Fruit fly (Drosophila melanogaster): Measurements from ENCODE around the gene CG31975.

CG31975 gene

dm6 chr2L:114429-114828, 26.4 kb downstream of the CG31975 start, which contains the start of gene ND-15 (continued):
- TF ChIP-seq HLH4C (GFP tag; IDR thresholded peaks at IDR 0.05; ENCODE audit: partially characterized antibody) (peak; percentile 77), CG2116 (GFP tag; optimal IDR thresholded peaks at IDR 0.05) (peak; percentile 93), Nf-YC (tag; optimal IDR thresholded peaks at IDR 0.05) (no peak), sna (GFP tag; IDR thresholded peaks at IDR 0.05; ENCODE audit: partially characterized antibody) (peak; percentile 67; the same call in 1 of the 2 replicates), ase (GFP tag; IDR thresholded peaks at IDR 0.05) (no peak), ac (GFP tag; optimal IDR thresholded peaks at IDR 0.05) (no peak), Adf1 (GFP tag; IDR thresholded peaks at IDR 0.05) (no peak), lilli (GFP tag; optimal IDR thresholded peaks at IDR 0.05) (no peak), ttk (GFP tag; IDR thresholded peaks at IDR 0.05) (no peak), Usf (GFP tag; optimal IDR thresholded peaks at IDR 0.05) (no peak), ap (GFP tag; IDR thresholded peaks at IDR 0.05) (no peak), CG15479 (GFP tag; optimal IDR thresholded peaks at IDR 0.05) (peak; percentile 50), Elba2 (GFP tag; optimal IDR thresholded peaks at IDR 0.05) (no peak), tup (GFP tag; optimal IDR thresholded peaks at IDR 0.05) (no peak), Dip3 (GFP tag; optimal IDR thresholded peaks at IDR 0.05) (no peak), hbn (GFP tag; IDR thresholded peaks at IDR 0.05; ENCODE audit: partially characterized antibody) (peak; percentile 58), gsb-n (tag; optimal IDR thresholded peaks at IDR 0.05) (no peak), CrebB (tag; optimal IDR thresholded peaks at IDR 0.05) (no peak), unc-4 (GFP tag; IDR thresholded peaks at IDR 0.05; ENCODE audit: partially characterized antibody) (peak; percentile 80), jumu (GFP tag; optimal IDR thresholded peaks at IDR 0.05) (no peak), CG8281 (tag; optimal IDR thresholded peaks at IDR 0.05) (no peak), CG2199 (GFP tag; IDR thresholded peaks at IDR 0.05) (no peak), mld (GFP tag; IDR thresholded peaks at IDR 0.05; ENCODE audit: partially characterized antibody) (peak; percentile 69; the same call in 2 of the 3 replicates), luna (GFP tag; optimal IDR thresholded peaks at IDR 0.05) (no peak), CG15601 (tag; optimal IDR thresholded peaks at IDR 0.05) (no peak), usp (GFP tag; optimal IDR thresholded peaks at IDR 0.05) (no peak), CG7839 (tag; optimal IDR thresholded peaks at IDR 0.05) (no peak), CG13287 (GFP tag; IDR thresholded peaks at IDR 0.05; ENCODE audit: partially characterized antibody) (peak; percentile 84), TFAM (GFP tag; optimal IDR thresholded peaks at IDR 0.05) (no peak), CG13123 (GFP tag; optimal IDR thresholded peaks at IDR 0.05) (no peak), CG15073 (GFP tag; optimal IDR thresholded peaks at IDR 0.05) (no peak), CG10654 (GFP tag; optimal IDR thresholded peaks at IDR 0.05) (no peak), Asciz (GFP tag; optimal IDR thresholded peaks at IDR 0.05) (no peak), CG17385 (GFP tag; optimal IDR thresholded peaks at IDR 0.05) (no peak), CG16779 (GFP tag; IDR thresholded peaks at IDR 0.05) (no peak), CG1832 (GFP tag; optimal IDR thresholded peaks at IDR 0.05) (no peak), CG14667 (GFP tag; IDR thresholded peaks at IDR 0.05) (no peak), CG2129 (GFP tag; IDR thresholded peaks at IDR 0.05; ENCODE audit: partially characterized antibody) (peak; percentile 45; the same call in 1 of the 2 replicates), CG3726 (GFP tag; IDR thresholded peaks at IDR 0.05) (no peak), CG4707 (GFP tag; optimal IDR thresholded peaks at IDR 0.05) (no peak), Ptx1 (GFP tag; IDR thresholded peaks at IDR 0.05) (no peak), CG6175 (GFP tag; IDR thresholded peaks at IDR 0.05) (no peak), oc (tag; optimal IDR thresholded peaks at IDR 0.05) (no peak), Myb (GFP tag; optimal IDR thresholded peaks at IDR 0.05) (peak; percentile 98), Scr (GFP tag; IDR thresholded peaks at IDR 0.05; ENCODE audit: partially characterized antibody) (peak; percentile 80), sd (tag; optimal IDR thresholded peaks at IDR 0.05) (peak; percentile 54), gt (GFP tag; IDR thresholded peaks at IDR 0.05) (no peak), Bteb2 (GFP tag; optimal IDR thresholded peaks at IDR 0.05) (no peak), CG17186 (GFP tag; optimal IDR thresholded peaks at IDR 0.05) (peak; percentile 58), Six4 (GFP tag; optimal IDR thresholded peaks at IDR 0.05) (no peak), repo (GFP tag; optimal IDR thresholded peaks at IDR 0.05) (no peak)
